Fruit fly (Drosophila melanogaster) whole organism, embryonic: Measurements from ENCODE around the gene sno.

Experiments
- ATbp ChIP-seq: fragments of 200-800 bp; sonication (Bioruptor generic); optimal IDR thresholded peaks from 2 replicates; lab custom pipeline; 2017; ENCODE audit warnings: missing biosample characterization, mild to moderate bottlenecking, missing genetic modification characterization, missing genetic modification reagents
- Blimp-1 ChIP-seq: fragments of 200-800 bp; sonication (Bioruptor generic); optimal IDR thresholded peaks from 3 replicates; lab custom pipeline; 2018; ENCODE audit warnings: missing biosample characterization, missing genetic modification characterization, mild to moderate bottlenecking, moderate library complexity, missing genetic modification reagents
- CG10267 ChIP-seq: fragments of 200-800 bp; sonication (Bioruptor generic); optimal IDR thresholded peaks from 2 replicates; lab custom pipeline; 2018; ENCODE audit warnings: missing biosample characterization, mild to moderate bottlenecking, missing genetic modification characterization, moderate library complexity
- CG10979 ChIP-seq: fragments of 200-800 bp; sonication (Bioruptor generic); optimal IDR thresholded peaks from 2 replicates; lab custom pipeline; 2018; ENCODE audit warnings: missing biosample characterization, mild to moderate bottlenecking, missing genetic modification characterization, moderate library complexity
- CG12155 ChIP-seq: fragments of 200-800 bp; sonication (Bioruptor generic); optimal IDR thresholded peaks from 3 replicates; lab custom pipeline; 2016; ENCODE audit warnings: missing biosample characterization, missing genetic modification characterization
- CG12299 ChIP-seq: fragments of 200-800 bp; sonication (Bioruptor generic); optimal IDR thresholded peaks from 2 replicates; lab custom pipeline; 2018; ENCODE audit warnings: missing biosample characterization, mild to moderate bottlenecking, missing genetic modification characterization
- CG12391 ChIP-seq: fragments of 200-800 bp; sonication (Bioruptor generic); optimal IDR thresholded peaks from 3 replicates; lab custom pipeline; 2018; ENCODE audit warnings: missing biosample characterization, mild to moderate bottlenecking, missing genetic modification characterization, moderate library complexity
- CG15269 ChIP-seq: fragments of 200-800 bp; sonication (Bioruptor generic); optimal IDR thresholded peaks from 2 replicates; lab custom pipeline; 2018; ENCODE audit warnings: missing biosample characterization, mild to moderate bottlenecking, missing genetic modification characterization, moderate library complexity
- CG16863 ChIP-seq: fragments of 200-800 bp; sonication (Bioruptor generic); optimal IDR thresholded peaks from 3 replicates; lab custom pipeline; 2016; ENCODE audit warnings: missing biosample characterization, missing genetic modification characterization
- CG17359 ChIP-seq: fragments of 200-800 bp; sonication (Bioruptor generic); optimal IDR thresholded peaks from 3 replicates; lab custom pipeline; 2018; ENCODE audit warnings: missing biosample characterization, mild to moderate bottlenecking, missing genetic modification characterization, moderate library complexity
- CG18262 ChIP-seq: fragments of 200-800 bp; optimal IDR thresholded peaks from 3 replicates; lab custom pipeline; 2019; ENCODE audit warnings: missing biosample characterization, mild to moderate bottlenecking, missing genetic modification characterization, moderate library complexity
- CG18599 ChIP-seq: fragments of 200-800 bp; sonication (Bioruptor generic); optimal IDR thresholded peaks from 3 replicates; lab custom pipeline; 2017; ENCODE audit warnings: missing biosample characterization, missing genetic modification characterization, mild to moderate bottlenecking, moderate library complexity, missing genetic modification reagents
- CG2712 ChIP-seq: fragments of 200-800 bp; optimal IDR thresholded peaks from 3 replicates; lab custom pipeline; 2019; ENCODE audit warnings: missing biosample characterization, mild to moderate bottlenecking, missing genetic modification characterization, moderate library complexity
- CG31441 ChIP-seq: fragments of 200-800 bp; sonication (Bioruptor generic); IDR thresholded peaks from 2 replicates; pipeline ENCODE4 v1.3.6; 2022; ENCODE audit warnings: missing biosample characterization, missing genetic modification characterization
- CG4424 ChIP-seq: fragments of 200-800 bp; sonication (Bioruptor generic); optimal IDR thresholded peaks from 3 replicates; lab custom pipeline; 2016; ENCODE audit warnings: missing biosample characterization, missing genetic modification characterization
- CG4707 ChIP-seq: fragments of 200-800 bp; sonication (Bioruptor generic); optimal IDR thresholded peaks from 2 replicates; lab custom pipeline; 2018; ENCODE audit warnings: missing biosample characterization, mild to moderate bottlenecking, missing genetic modification characterization, moderate library complexity
- CG6813 ChIP-seq: fragments of 200-800 bp; sonication (Bioruptor generic); optimal IDR thresholded peaks from 2 replicates; lab custom pipeline; 2017; ENCODE audit warnings: missing biosample characterization, missing genetic modification characterization, mild to moderate bottlenecking, moderate library complexity, missing genetic modification reagents
- CG7839 ChIP-seq: fragments of 200-800 bp; sonication (Bioruptor generic); optimal IDR thresholded peaks from 3 replicates; lab custom pipeline; 2018; ENCODE audit warnings: missing biosample characterization, mild to moderate bottlenecking, missing genetic modification characterization, moderate library complexity
- CG8388 ChIP-seq: fragments of 200-800 bp; sonication (Bioruptor generic); optimal IDR thresholded peaks from 2 replicates; lab custom pipeline; 2019; ENCODE audit warnings: missing biosample characterization, mild to moderate bottlenecking, missing genetic modification characterization, moderate library complexity
- CG9215 ChIP-seq: fragments of 200-800 bp; sonication (Bioruptor generic); IDR thresholded peaks from 2 replicates; pipeline ENCODE4 v1.3.6; 2022; ENCODE audit warnings: missing biosample characterization, missing genetic modification characterization
- CG9817 ChIP-seq: fragments of 200-800 bp; sonication (Bioruptor generic); optimal IDR thresholded peaks from 2 replicates; lab custom pipeline; 2018; ENCODE audit warnings: missing biosample characterization, mild to moderate bottlenecking, missing genetic modification characterization, moderate library complexity
- D ChIP-seq, 2 experiments: fragments of 200-800 bp in 1 of 2; fragments of >200 bp in 1 of 2; sonication (Bioruptor generic) in 1 of 2; optimal IDR thresholded peaks; 2 replicates in 1 of 2; 3 replicates in 1 of 2; lab custom pipeline; 2017; ENCODE audit warnings: mild to moderate bottlenecking in 1 of 2, missing biosample characterization in 1 of 2, missing genetic modification characterization in 1 of 2, missing genetic modification reagents in 1 of 2
- D19A ChIP-seq: fragments of 200-800 bp; optimal IDR thresholded peaks from 3 replicates; lab custom pipeline; 2019; ENCODE audit warnings: missing biosample characterization, mild to moderate bottlenecking, missing genetic modification characterization, moderate library complexity
- Drgx ChIP-seq: fragments of 200-800 bp; sonication (Bioruptor generic); IDR thresholded peaks from 2 replicates; pipeline ENCODE4 v1.3.6; 2022; ENCODE audit warnings: missing biosample characterization, missing genetic modification characterization
- Fer1 ChIP-seq: fragments of 200-800 bp; sonication (Bioruptor generic); optimal IDR thresholded peaks from 2 replicates; lab custom pipeline; 2017; ENCODE audit warnings: missing biosample characterization, mild to moderate bottlenecking, missing genetic modification characterization
- Hr51 ChIP-seq, 2 experiments: fragments of 200-800 bp; sonication (Bioruptor generic); optimal IDR thresholded peaks; 2 replicates in 1 of 2; 3 replicates in 1 of 2; lab custom pipeline; 2016 to 2018; ENCODE audit warnings: missing biosample characterization in 2 of 2, missing genetic modification characterization in 2 of 2, mild to moderate bottlenecking in 1 of 2, moderate library complexity in 1 of 2
- Oli ChIP-seq: fragments of 200-800 bp; sonication (Bioruptor generic); optimal IDR thresholded peaks from 2 replicates; lab custom pipeline; 2018; ENCODE audit warnings: missing biosample characterization, mild to moderate bottlenecking, missing genetic modification characterization, moderate library complexity
- PHDP ChIP-seq: fragments of 200-800 bp; sonication (Bioruptor generic); optimal IDR thresholded peaks from 3 replicates; lab custom pipeline; 2018; ENCODE audit warnings: missing biosample characterization, mild to moderate bottlenecking, missing genetic modification characterization, moderate library complexity
- Ptx1 ChIP-seq: fragments of 200-800 bp; sonication (Bioruptor generic); IDR thresholded peaks from 2 replicates; pipeline ENCODE4 v1.3.6; 2022; ENCODE audit warnings: missing biosample characterization, missing genetic modification characterization
- Side ChIP-seq: fragments of 200-800 bp; sonication (Bioruptor generic); optimal IDR thresholded peaks from 2 replicates; lab custom pipeline; 2016; ENCODE audit warnings: missing biosample characterization, missing genetic modification characterization
- Ssrp ChIP-seq: fragments of 200-800 bp; sonication (Bioruptor generic); optimal IDR thresholded peaks from 2 replicates; lab custom pipeline; 2018; ENCODE audit warnings: missing biosample characterization, mild to moderate bottlenecking, missing genetic modification characterization, moderate library complexity
- ac ChIP-seq: fragments of 200-800 bp; sonication (Bioruptor generic); optimal IDR thresholded peaks from 3 replicates; lab custom pipeline; 2017; ENCODE audit warnings: missing biosample characterization, mild to moderate bottlenecking, missing genetic modification characterization
- bcd ChIP-seq: fragments of 200-800 bp; sonication (Bioruptor generic); optimal IDR thresholded peaks from 2 replicates; lab custom pipeline; 2017; ENCODE audit warnings: missing biosample characterization, mild to moderate bottlenecking, missing genetic modification characterization
- bsh ChIP-seq, 2 experiments: fragments of 200-800 bp; sonication (Bioruptor generic); optimal IDR thresholded peaks; 2 replicates each; lab custom pipeline; 2017 to 2018; ENCODE audit warnings: mild to moderate bottlenecking in 2 of 2, missing biosample characterization in 2 of 2, missing genetic modification characterization in 2 of 2, moderate library complexity in 1 of 2
- crol ChIP-seq: fragments of 200-800 bp; sonication (Bioruptor generic); IDR thresholded peaks from 2 replicates; pipeline ENCODE4 v1.3.6; 2022; ENCODE audit warnings: missing biosample characterization, missing genetic modification characterization
- dmrt11E ChIP-seq: fragments of 200-800 bp; sonication (Bioruptor generic); optimal IDR thresholded peaks from 3 replicates; lab custom pipeline; 2018; ENCODE audit warnings: missing biosample characterization, mild to moderate bottlenecking, missing genetic modification characterization, moderate library complexity
- fd64A ChIP-seq: fragments of 200-800 bp; sonication (Bioruptor generic); optimal IDR thresholded peaks from 3 replicates; lab custom pipeline; 2018; ENCODE audit warnings: missing biosample characterization, mild to moderate bottlenecking, missing genetic modification characterization
- gem ChIP-seq: fragments of 200-800 bp; sonication (Bioruptor generic); optimal IDR thresholded peaks from 2 replicates; lab custom pipeline; 2019; ENCODE audit warnings: missing biosample characterization, mild to moderate bottlenecking, missing genetic modification characterization, moderate library complexity
- lab ChIP-seq: fragments of 200-800 bp; sonication (Bioruptor generic); optimal IDR thresholded peaks from 3 replicates; lab custom pipeline; 2017; ENCODE audit warnings: missing biosample characterization, missing genetic modification characterization, mild to moderate bottlenecking, moderate library complexity, missing genetic modification reagents
- lola ChIP-seq, 3 experiments: fragments of >200 bp in 2 of 3; fragments of 200-800 bp in 1 of 3; sonication (Bioruptor generic) in 1 of 3; optimal IDR thresholded peaks; 2 replicates each; lab custom pipeline; 2017 to 2019; ENCODE audit warnings: missing biosample characterization in 3 of 3, missing genetic modification characterization in 3 of 3, mild to moderate bottlenecking in 1 of 3, moderate library complexity in 1 of 3
- maf-S ChIP-seq: fragments of 200-800 bp; sonication (Bioruptor generic); optimal IDR thresholded peaks from 2 replicates; lab custom pipeline; 2016; ENCODE audit warnings: missing biosample characterization, missing genetic modification characterization
- nerfin-1 ChIP-seq: fragments of 200-800 bp; sonication (Bioruptor generic); optimal IDR thresholded peaks from 3 replicates; lab custom pipeline; 2019; ENCODE audit warnings: missing biosample characterization, mild to moderate bottlenecking, missing genetic modification characterization, moderate library complexity
- nmo ChIP-seq: fragments of 200-800 bp; sonication (Bioruptor generic); optimal IDR thresholded peaks from 2 replicates; lab custom pipeline; 2018; ENCODE audit warnings: missing biosample characterization, mild to moderate bottlenecking, missing genetic modification characterization, moderate library complexity
- org-1 ChIP-seq: fragments of 200-800 bp; sonication (Bioruptor generic); optimal IDR thresholded peaks from 2 replicates; lab custom pipeline; 2017; ENCODE audit warnings: missing biosample characterization, missing genetic modification characterization
- trem ChIP-seq: fragments of 200-800 bp; optimal IDR thresholded peaks from 3 replicates; lab custom pipeline; 2019; ENCODE audit warnings: missing biosample characterization, mild to moderate bottlenecking, missing genetic modification characterization, moderate library complexity
- unpg ChIP-seq: fragments of 200-800 bp; sonication (Bioruptor generic); optimal IDR thresholded peaks from 3 replicates; lab custom pipeline; 2018; ENCODE audit warnings: missing biosample characterization, mild to moderate bottlenecking, missing genetic modification characterization, moderate library complexity
- z ChIP-seq: fragments of 200-800 bp; sonication (Bioruptor generic); IDR thresholded peaks from 3 replicates; pipeline ENCODE4 v1.3.6; 2022; ENCODE audit warnings: missing biosample characterization, missing genetic modification characterization

Gene sno

dm6 chrX:13226478-13226877, 15.0 kb upstream of the sno start (continued):
- peak; percentile 18 for TF ChIP-seq lab (GFP tag; lab: Kevin White, UChicago)
- TF ChIP-seq trem (tag; lab: Kevin White, UChicago) = peak; percentile 9
- peak; percentile 67 for TF ChIP-seq CG31441 (GFP tag; lab: Robert Waterston, UW)
- peak; percentile 30 for TF ChIP-seq CG4424 (GFP tag; lab: Kevin White, UChicago)
- TF ChIP-seq CG18262 = peak; percentile 68
- peak; percentile 53 for TF ChIP-seq unpg (GFP tag; lab: Kevin White, UChicago)
- TF ChIP-seq PHDP (tag; lab: Kevin White, UChicago) = peak; percentile 14
- TF ChIP-seq ac (GFP tag; lab: Kevin White, UChicago) = no peak
- peak; percentile 10 for TF ChIP-seq CG18599 (GFP tag; lab: Kevin White, UChicago)
- TF ChIP-seq bcd (GFP tag; lab: Kevin White, UChicago) = peak; percentile 14
- TF ChIP-seq Ptx1 (GFP tag; lab: Robert Waterston, UW) = 0 out of 2 replicates have a peak, but pooled peaks have one; percentile 28
- no peak for TF ChIP-seq CG12155
- peak; percentile 47 for TF ChIP-seq D19A (tag; lab: Kevin White, UChicago)
- TF ChIP-seq CG9215 (GFP tag; lab: Robert Waterston, UW) = no peak
- TF ChIP-seq ATbp = peak; percentile 16
- peak; percentile 23 for TF ChIP-seq CG15269 (tag; lab: Kevin White, UChicago)
- TF ChIP-seq fd64A (GFP tag; lab: Kevin White, UChicago) = no peak
- peak in 1 of 2 experiments; percentile 66 for TF ChIP-seq Hr51 (GFP tag; optimal IDR thresholded peaks at IDR 0.05; lab: Kevin White, UChicago)
- no peak for TF ChIP-seq CG12299 (tag; lab: Kevin White, UChicago)
- peak; percentile 50 for TF ChIP-seq nmo
- TF ChIP-seq Drgx (GFP tag; lab: Robert Waterston, UW) = peak; percentile 55; the same call in 1 of the 2 replicates
- TF ChIP-seq CG16863 (GFP tag; lab: Kevin White, UChicago) = peak; percentile 5
- TF ChIP-seq Oli (tag; lab: Kevin White, UChicago) = peak; percentile 56
- peak; percentile 64 for TF ChIP-seq CG17359 (tag; lab: Kevin White, UChicago)
- TF ChIP-seq CG2712 = peak; percentile 76
- TF ChIP-seq dmrt11E (tag; lab: Kevin White, UChicago) = peak; percentile 49
- peak; percentile 70 for TF ChIP-seq gem
- peak; percentile 12 for TF ChIP-seq CG6813 (GFP tag; lab: Kevin White, UChicago)
- peak; percentile 26 for TF ChIP-seq CG10267 (tag; lab: Kevin White, UChicago)
- peak; percentile 7 for TF ChIP-seq org-1 (GFP tag; lab: Kevin White, UChicago)
- TF ChIP-seq Side (GFP tag; lab: Kevin White, UChicago) = no peak
- TF ChIP-seq CG7839 = peak; percentile 41
- TF ChIP-seq CG12391 (tag; lab: Kevin White, UChicago) = peak; percentile 50
- TF ChIP-seq Blimp-1 (GFP tag; lab: Kevin White, UChicago) = peak; percentile 53
- no peak for TF ChIP-seq CG4707 (GFP tag; lab: Kevin White, UChicago)
- TF ChIP-seq bsh (GFP tag; optimal IDR thresholded peaks at IDR 0.05; lab: Kevin White, UChicago) = peak in 1 of 2 experiments; percentile 60
- TF ChIP-seq nerfin-1 (tag; lab: Kevin White, UChicago) = peak; percentile 6
- no peak for TF ChIP-seq z (GFP tag; lab: Robert Waterston, UW)
- peak in 1 of 3 experiments; percentile 16 for TF ChIP-seq lola (GFP tag; optimal IDR thresholded peaks at IDR 0.05; lab: Kevin White, UChicago)
- no peak for TF ChIP-seq CG9817 (tag; lab: Kevin White, UChicago)
- peak; percentile 49 for TF ChIP-seq CG8388
- TF ChIP-seq Fer1 (GFP tag; lab: Kevin White, UChicago) = peak; percentile 29
- peak; percentile 44 for TF ChIP-seq Ssrp (tag; lab: Kevin White, UChicago)
- no peak for TF ChIP-seq D (optimal IDR thresholded peaks at IDR 0.05; lab: Kevin White, UChicago)
- peak; percentile 23 for TF ChIP-seq D (GFP tag; optimal IDR thresholded peaks at IDR 0.05; lab: Kevin White, UChicago)
- 0 out of 2 replicates have a peak, but pooled peaks have one; percentile 11 for TF ChIP-seq crol (GFP tag; lab: Robert Waterston, UW)
- TF ChIP-seq maf-S (GFP tag; lab: Kevin White, UChicago) = no peak
- peak; percentile 59 for TF ChIP-seq CG10979
